Worm (Caenorhabditis elegans) whole organism, young adult: ENCODE results near the gene map-2.
"Not testable (repeated sequence)": the region's sequence is repeated elsewhere in the genome, so short reads cannot be mapped to it uniquely, and the experiment has no call there.

Experiments used
- F37B4.10 ChIP-seq: fragments of 200-800 bp; sonication (Bioruptor generic); IDR thresholded peaks from 2 replicates; pipeline ENCODE4 v1.3.6; 2022; ENCODE audit warnings: missing genetic modification characterization, missing compliant biosample characterization
- chd-7 ChIP-seq: sonication (generic microtip); optimal IDR thresholded peaks from 2 replicates; lab custom pipeline; 2016; ENCODE audit warnings: mild to moderate bottlenecking, missing genetic modification characterization, moderate library complexity, missing compliant biosample characterization
- madf-10 ChIP-seq: sonication (generic microtip); optimal IDR thresholded peaks from 2 replicates; lab custom pipeline; 2016; ENCODE audit warnings: mild to moderate bottlenecking, missing genetic modification characterization, missing compliant biosample characterization
- nhr-179 ChIP-seq: sonication (generic microtip); optimal IDR thresholded peaks from 2 replicates; lab custom pipeline; 2016; ENCODE audit warnings: mild to moderate bottlenecking, missing genetic modification characterization, missing compliant biosample characterization

- TF ChIP-seq madf-10 (tag; lab: Kevin White, UChicago); chd-7; nhr-179 (tag; lab: Kevin White, UChicago); F37B4.10 (GFP tag; lab: Robert Waterston, UW): not testable (repeated sequence)
Observed at ce11 chrIV:16808586-16808985, 46.1 kb downstream of the map-2 start.
